Worm (Caenorhabditis elegans) whole organism, L1 larva: ENCODE results near the gene prx-6.

Experiments used
- C16A3.4 ChIP-seq: fragments of 150-350 bp; optimal IDR thresholded peaks from 2 replicates; lab custom pipeline; 2014; ENCODE audit warnings: missing biosample characterization, missing genetic modification characterization
- alr-1 ChIP-seq: fragments of 200-800 bp; sonication (Bioruptor generic); optimal IDR thresholded peaks from 2 replicates; lab custom pipeline; 2018; ENCODE audit warnings: borderline replicate concordance, mild to moderate bottlenecking, missing genetic modification characterization, missing compliant biosample characterization
- ceh-88 ChIP-seq: fragments of 200-800 bp; sonication (Bioruptor generic); IDR thresholded peaks from 2 replicates; pipeline ENCODE4 v1.3.6; 2022; ENCODE audit warnings: missing genetic modification characterization, missing compliant biosample characterization
- lin-13 ChIP-seq: fragments of 150-350 bp; optimal IDR thresholded peaks from 2 replicates; lab custom pipeline; 2014; ENCODE audit warnings: missing biosample characterization, missing genetic modification reagents, missing genetic modification characterization
- lsy-2 ChIP-seq, 2 experiments: fragments of 150-350 bp; optimal IDR thresholded peaks; 2 replicates each; lab custom pipeline; 2014; ENCODE audit warnings: missing biosample characterization in 2 of 2, missing genetic modification characterization in 2 of 2
- mef-2 ChIP-seq: fragments of 150-350 bp; optimal IDR thresholded peaks from 2 replicates; lab custom pipeline; 2014; ENCODE audit warnings: missing biosample characterization, missing genetic modification characterization
- nhr-12 ChIP-seq: sonication (generic microtip); optimal IDR thresholded peaks from 2 replicates; lab custom pipeline; 2017; ENCODE audit warnings: missing biosample characterization, missing genetic modification characterization
- nhr-90 ChIP-seq: sonication (generic microtip); optimal IDR thresholded peaks from 2 replicates; lab custom pipeline; 2016; ENCODE audit warnings: mild to moderate bottlenecking, missing genetic modification characterization, missing compliant biosample characterization; ENCODE audit not compliant: poor library complexity
- pqm-1 ChIP-seq: sonication (generic microtip); optimal IDR thresholded peaks from 3 replicates; lab custom pipeline; 2017; ENCODE audit warnings: missing biosample characterization, missing genetic modification characterization
- tbx-2 ChIP-seq: sonication (generic microtip); optimal IDR thresholded peaks from 2 replicates; lab custom pipeline; 2016; ENCODE audit warnings: missing genetic modification characterization, missing compliant biosample characterization

- TF ChIP-seq lsy-2 (tag; optimal IDR thresholded peaks at IDR 0.05; lab: Kevin White, UChicago) (no peak), tbx-2 (no peak), ceh-88 (no peak), nhr-90 (peak; percentile 21), alr-1 (no peak), nhr-12 (tag; lab: Kevin White, UChicago) (no peak), pqm-1 (tag; lab: Kevin White, UChicago) (no peak), lin-13 (GFP tag; lab: Kevin White, UChicago) (no peak), mef-2 (tag; lab: Kevin White, UChicago) (no peak), C16A3.4 (tag; lab: Kevin White, UChicago) (no peak)
Measured at ce11 chrV:4742190-4742589, 22.3 kb upstream of the prx-6 start, which contains the start of gene ugt-61.
